Worm (Caenorhabditis elegans): ENCODE results near the gene ztf-1.
A peak's percentile ranks its signal among the peaks of the same experiment; 100 is the strongest.

Gene ztf-1

DNA sequence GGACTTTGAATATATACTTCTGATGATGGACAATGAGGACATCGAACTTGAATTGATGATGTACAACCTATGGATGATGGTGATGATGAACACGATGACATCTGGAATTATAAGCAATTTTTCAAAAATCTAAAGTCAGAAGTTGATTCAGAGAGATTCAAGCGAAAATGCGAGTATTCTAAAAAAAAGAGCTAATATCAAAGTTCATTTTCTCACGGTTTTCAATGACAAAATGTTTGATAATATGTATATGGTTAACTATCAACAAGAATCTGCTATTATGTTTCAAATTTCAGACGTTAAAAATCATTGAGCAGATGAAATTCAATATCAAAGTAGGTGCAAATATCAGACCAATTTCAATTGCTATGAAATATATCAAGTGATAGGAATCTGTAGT is 12.2 kb downstream of the ztf-1 start, which contains the start of gene K02D10.4:
Gene K02D10.4, minus strand, starts transcription at position 101 of the 400 bp plus-strand sequence.
- TF ChIP-seq bed-3 (GFP tag; optimal IDR thresholded peaks at IDR 0.05) (no peak), ceh-43 (GFP tag; optimal IDR thresholded peaks at IDR 0.05) (no peak)

DNA sequence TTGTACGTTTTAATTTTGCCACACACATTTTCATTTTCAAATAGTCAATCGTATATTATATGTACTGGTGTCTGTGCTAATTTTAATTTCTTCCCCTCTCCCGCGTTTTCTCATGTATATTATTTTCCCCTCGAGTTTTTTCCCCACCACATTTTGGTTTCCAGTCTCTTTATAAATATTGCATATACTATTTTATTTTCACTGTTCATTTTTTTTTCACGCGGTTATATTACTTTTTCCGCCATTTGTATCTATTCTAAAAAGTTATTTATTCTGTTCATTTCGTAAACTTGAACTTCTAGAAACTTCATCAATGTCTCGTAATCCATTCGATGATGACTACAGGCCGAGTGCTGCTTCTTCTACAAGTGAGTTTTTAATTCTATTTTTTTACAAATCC is 16.2 kb downstream of the ztf-1 start, which contains the start of gene snap-29:
Gene snap-29, plus strand, starts transcription at position 301 of the 400 bp plus-strand sequence.
- TF ChIP-seq mep-1 (tag; optimal IDR thresholded peaks at IDR 0.05) = no peak
- no peak for TF ChIP-seq sem-2 (GFP tag; optimal IDR thresholded peaks at IDR 0.05)
- no peak for TF ChIP-seq bed-3 (GFP tag; optimal IDR thresholded peaks at IDR 0.05)
- TF ChIP-seq mab-5 (tag; optimal IDR thresholded peaks at IDR 0.05) = no peak
- no peak for TF ChIP-seq sptf-1 (tag; optimal IDR thresholded peaks at IDR 0.05)
- TF ChIP-seq ham-2 (GFP tag; optimal IDR thresholded peaks at IDR 0.05) = no peak
- TF ChIP-seq hlh-1 (tag; optimal IDR thresholded peaks at IDR 0.05) = no peak
- TF ChIP-seq lsy-2 (tag; optimal IDR thresholded peaks at IDR 0.05) = no peak
- no peak for TF ChIP-seq ceh-43 (GFP tag; optimal IDR thresholded peaks at IDR 0.05)
- no peak for TF ChIP-seq nhr-12 (tag; optimal IDR thresholded peaks at IDR 0.05)
- no peak for TF ChIP-seq lin-13 (tag; optimal IDR thresholded peaks at IDR 0.05)
- TF ChIP-seq zip-8 (tag; optimal IDR thresholded peaks at IDR 0.05) = no peak
- no peak for TF ChIP-seq nhr-237 (tag; optimal IDR thresholded peaks at IDR 0.05)
- no peak for TF ChIP-seq unc-62 (GFP tag; optimal IDR thresholded peaks at IDR 0.05)
- TF ChIP-seq nhr-28 (tag; optimal IDR thresholded peaks at IDR 0.05) = no peak

DNA sequence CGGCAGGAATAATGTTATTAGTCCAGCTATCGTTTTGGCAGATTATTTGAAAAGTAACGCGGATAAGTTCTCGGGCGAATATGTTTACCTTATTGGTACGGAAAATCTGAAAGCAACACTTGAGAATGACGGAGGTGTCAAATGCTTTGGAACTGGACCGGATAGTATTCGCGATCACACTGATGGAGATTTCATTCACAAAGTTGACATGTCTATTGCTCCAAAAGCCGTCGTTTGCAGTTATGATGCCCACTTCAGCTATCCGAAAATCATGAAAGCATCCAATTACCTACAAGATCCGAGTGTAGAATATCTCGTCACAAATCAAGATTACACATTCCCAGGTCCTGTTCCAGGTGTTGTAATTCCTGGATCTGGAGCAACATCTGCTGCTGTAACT is 18.8 kb downstream of the ztf-1 start:
- TF ChIP-seq ceh-83 (GFP tag; optimal IDR thresholded peaks at IDR 0.05) (no peak), nhr-28 (tag; optimal IDR thresholded peaks at IDR 0.05) (no peak), tbx-8 (GFP tag; optimal IDR thresholded peaks at IDR 0.05) (no peak), ham-2 (GFP tag; optimal IDR thresholded peaks at IDR 0.05) (no peak), ceh-39 (tag; optimal IDR thresholded peaks at IDR 0.05) (no peak), mls-2 (tag; optimal IDR thresholded peaks at IDR 0.05) (no peak), bed-3 (GFP tag; optimal IDR thresholded peaks at IDR 0.05) (no peak), pha-4 (tag; optimal IDR thresholded peaks at IDR 0.05) (no peak), nhr-237 (tag; optimal IDR thresholded peaks at IDR 0.05) (no peak), nhr-12 (tag; optimal IDR thresholded peaks at IDR 0.05) (no peak), elt-3 (tag; optimal IDR thresholded peaks at IDR 0.05) (no peak), unc-39 (tag; optimal IDR thresholded peaks at IDR 0.05) (no peak), M03D4.4 (tag; optimal IDR thresholded peaks at IDR 0.05) (no peak), nhr-76 (tag; optimal IDR thresholded peaks at IDR 0.05) (no peak), ztf-11 (tag; optimal IDR thresholded peaks at IDR 0.05) (no peak), mep-1 (tag; optimal IDR thresholded peaks at IDR 0.05) (no peak), cnd-1 (tag; optimal IDR thresholded peaks at IDR 0.05) (no peak), flh-1 (GFP tag; optimal IDR thresholded peaks at IDR 0.05) (no peak), hlh-1 (tag; optimal IDR thresholded peaks at IDR 0.05) (no peak)

DNA sequence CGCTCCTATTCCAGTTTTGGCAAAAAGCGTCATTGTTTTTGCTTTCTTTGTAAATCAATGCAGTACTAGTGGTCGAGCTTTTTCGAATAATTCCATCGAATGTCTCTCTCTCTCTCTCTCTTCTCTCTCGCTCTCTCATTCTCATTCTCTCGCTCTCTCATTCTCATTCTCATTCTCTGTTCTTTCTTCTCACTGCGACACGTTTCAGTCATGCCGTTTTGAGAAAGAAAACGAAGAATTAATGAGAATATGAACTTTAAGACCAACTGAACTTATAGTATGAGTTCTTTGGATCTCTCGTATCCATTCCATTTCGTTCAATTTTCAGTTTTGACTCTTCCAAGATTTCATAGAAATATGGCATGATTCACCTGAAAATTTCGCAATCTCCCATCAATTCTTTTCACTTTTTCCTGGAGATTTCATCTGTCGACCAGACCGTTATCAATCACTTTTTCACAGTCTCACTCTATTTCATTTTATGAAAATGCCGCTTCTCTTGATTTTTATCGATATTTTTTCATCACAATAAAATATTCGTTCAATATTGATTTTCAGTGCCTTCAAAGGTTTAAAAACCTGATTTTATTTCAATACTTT is 19.6 kb downstream of the ztf-1 start:
- TF ChIP-seq blmp-1 (tag; optimal IDR thresholded peaks at IDR 0.05) = peak; percentile 21
- no peak for TF ChIP-seq lsy-2 (tag; optimal IDR thresholded peaks at IDR 0.05)

DNA sequence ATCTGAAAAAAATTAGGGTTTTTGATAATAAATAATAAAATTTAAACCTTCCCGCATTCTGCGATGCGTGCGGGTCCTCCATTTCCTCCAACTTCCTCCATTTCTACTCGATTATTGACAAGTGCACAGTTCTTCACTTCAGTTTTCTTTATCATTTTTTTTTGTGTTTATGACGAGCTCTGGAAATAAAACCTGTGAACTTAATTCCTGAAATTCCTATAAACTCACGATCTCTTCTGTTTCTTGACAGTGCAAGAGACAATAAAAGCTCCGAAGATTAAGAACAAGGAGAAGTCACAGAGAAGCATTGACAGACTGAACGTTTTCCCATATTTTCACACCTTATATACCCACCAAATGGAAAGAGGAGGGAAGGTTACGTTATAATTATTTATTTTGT is 20.3 kb downstream of the ztf-1 start, which contains the start of gene K02D10.3:
Gene K02D10.3, minus strand, starts transcription at position 101 of the 400 bp plus-strand sequence.
- TF ChIP-seq bed-3 (GFP tag; optimal IDR thresholded peaks at IDR 0.05) (no peak), blmp-1 (tag; optimal IDR thresholded peaks at IDR 0.05) (no peak), ham-2 (GFP tag; optimal IDR thresholded peaks at IDR 0.05) (no peak), zip-8 (tag; optimal IDR thresholded peaks at IDR 0.05) (no peak), lsy-2 (tag; optimal IDR thresholded peaks at IDR 0.05) (no peak), mep-1 (tag; optimal IDR thresholded peaks at IDR 0.05) (no peak)

DNA sequence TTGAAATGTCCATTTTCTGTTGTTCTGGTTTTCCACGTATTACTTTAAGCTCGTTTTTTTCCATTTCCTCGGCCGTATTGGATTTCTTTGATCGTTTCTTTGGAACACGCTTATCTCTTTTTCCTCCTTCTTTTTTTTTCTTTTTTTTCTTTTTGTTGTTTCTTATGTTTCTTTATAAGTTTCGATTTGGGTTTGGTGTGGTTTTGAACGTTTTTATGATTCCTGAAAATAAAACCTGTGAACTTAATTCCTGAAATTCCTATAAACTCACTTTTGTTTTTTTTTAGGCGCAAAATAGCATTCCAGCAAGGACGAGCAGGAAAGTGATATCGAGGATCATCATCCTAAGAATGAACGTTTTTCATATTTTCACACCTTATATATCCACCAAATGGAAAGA is 21.0 kb downstream of the ztf-1 start, which contains the start of gene K02D10.2:
Gene K02D10.2, minus strand, starts transcription at position 101 of the 400 bp plus-strand sequence.
- TF ChIP-seq nhr-12 (tag; optimal IDR thresholded peaks at IDR 0.05) (no peak), bed-3 (GFP tag; optimal IDR thresholded peaks at IDR 0.05) (no peak), M03D4.4 (tag; optimal IDR thresholded peaks at IDR 0.05) (no peak)

DNA sequence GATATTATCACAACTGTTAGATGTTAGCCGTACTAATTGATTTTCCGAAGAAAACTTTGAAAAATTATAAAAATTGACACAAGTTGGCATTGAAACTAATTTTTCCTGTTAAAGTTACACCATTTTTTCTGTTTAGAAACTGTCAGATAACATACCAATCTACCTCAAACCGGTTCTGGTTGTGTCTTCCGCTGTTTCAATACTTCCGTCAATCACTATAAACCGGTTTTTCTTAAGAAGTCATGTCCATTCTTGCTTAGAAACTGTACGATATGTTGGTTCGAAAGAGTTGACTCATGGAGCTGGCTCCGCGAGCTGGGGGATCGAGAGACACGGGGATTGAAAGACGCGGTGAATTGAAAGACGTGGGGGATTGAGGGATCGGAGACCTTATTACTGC is 21.9 kb downstream of the ztf-1 start:
- TF ChIP-seq pha-4 (tag; optimal IDR thresholded peaks at IDR 0.05) (no peak), mep-1 (tag; optimal IDR thresholded peaks at IDR 0.05) (no peak), zip-8 (tag; optimal IDR thresholded peaks at IDR 0.05) (no peak)

Data from whole organism, mixed stage, embryonic.